Worm (Caenorhabditis elegans): ENCODE results near the gene srg-39.
"Not testable (repeated sequence)": the region's sequence is repeated elsewhere in the genome, so short reads cannot be mapped to it uniquely, and the experiment has no call there.

The srg-39 gene

ce11 chrV:11113041-11113574 lies 39.1 kb downstream of the srg-39 start, which contains the start of gene erfa-3 (continued):
- TF ChIP-seq madf-2 (tag; optimal IDR thresholded peaks at IDR 0.05) (peak; percentile 67), unc-42 (tag; optimal IDR thresholded peaks at IDR 0.05) (no peak), pha-2 (tag; optimal IDR thresholded peaks at IDR 0.05) (peak; percentile 85), ceh-9 (tag; optimal IDR thresholded peaks at IDR 0.05) (no peak), nhr-232 (tag; optimal IDR thresholded peaks at IDR 0.05) (peak; percentile 62), gmeb-2 (tag; optimal IDR thresholded peaks at IDR 0.05) (peak; percentile 69), nhr-11 (tag; optimal IDR thresholded peaks at IDR 0.05) (no peak), C38D4.7 (GFP tag; optimal IDR thresholded peaks at IDR 0.05) (peak; percentile 71), elt-4 (tag; optimal IDR thresholded peaks at IDR 0.05) (no peak), tbx-2 (tag; optimal IDR thresholded peaks at IDR 0.05) (peak; percentile 88), hlh-6 (tag; optimal IDR thresholded peaks at IDR 0.05) (peak; percentile 72), ceh-2 (tag; optimal IDR thresholded peaks at IDR 0.05) (peak; percentile 65), K09A11.1 (tag; optimal IDR thresholded peaks at IDR 0.05; ENCODE audit: insufficient read depth) (peak; percentile 87), elt-2 (tag; optimal IDR thresholded peaks at IDR 0.05) (peak; percentile 90), ceh-19 (GFP tag; optimal IDR thresholded peaks at IDR 0.05) (peak; percentile 82), ref-2 (tag; optimal IDR thresholded peaks at IDR 0.05) (peak; percentile 84), ceh-34 (tag; optimal IDR thresholded peaks at IDR 0.05) (peak; percentile 84)

ce11 chrV:11109647-11110046 lies 42.6 kb downstream of the srg-39 start, which contains the start of gene Y42A5A.5:
Gene Y42A5A.5, minus strand, starts transcription at chrV:11109747.
- TF ChIP-seq pha-2 (tag; optimal IDR thresholded peaks at IDR 0.05); nhr-11 (tag; optimal IDR thresholded peaks at IDR 0.05); fkh-10 (GFP tag; optimal IDR thresholded peaks at IDR 0.05): not testable (repeated sequence)

DNA sequence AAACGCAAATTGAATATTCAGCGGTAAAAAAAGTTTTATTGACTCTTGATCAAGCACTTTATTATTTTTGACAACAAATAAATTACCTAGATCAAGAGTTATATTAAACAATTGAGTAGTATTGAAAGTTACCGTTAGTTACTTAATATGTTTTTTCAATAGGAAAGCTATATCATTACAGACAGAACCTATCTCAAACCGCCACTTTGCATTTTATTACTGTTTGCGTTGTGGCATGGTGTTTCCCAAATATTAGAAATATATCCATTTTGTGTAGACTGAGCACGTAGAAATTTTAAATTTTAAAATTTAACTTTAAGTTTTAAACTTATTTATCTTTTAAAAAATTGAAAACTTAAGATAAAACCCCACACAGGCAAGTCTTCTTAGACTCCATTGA lies 47.8 kb downstream of the srg-39 start:
- no peak for TF ChIP-seq pqm-1 (tag; optimal IDR thresholded peaks at IDR 0.05)
- TF ChIP-seq unc-42 (tag; optimal IDR thresholded peaks at IDR 0.05), result no peak
- no peak for TF ChIP-seq dve-1 (tag; optimal IDR thresholded peaks at IDR 0.05)
- TF ChIP-seq rnt-1 (tag; optimal IDR thresholded peaks at IDR 0.05), result no peak
- no peak for TF ChIP-seq ceh-34 (tag; optimal IDR thresholded peaks at IDR 0.05)
- no peak for TF ChIP-seq ceh-19 (GFP tag; optimal IDR thresholded peaks at IDR 0.05)
- TF ChIP-seq ttx-3 (tag; optimal IDR thresholded peaks at IDR 0.05), result no peak

Data from whole organism, late embryonic.